ENCODE assay signal across 1 fruit fly cellular context in the genomic region with DNA sequence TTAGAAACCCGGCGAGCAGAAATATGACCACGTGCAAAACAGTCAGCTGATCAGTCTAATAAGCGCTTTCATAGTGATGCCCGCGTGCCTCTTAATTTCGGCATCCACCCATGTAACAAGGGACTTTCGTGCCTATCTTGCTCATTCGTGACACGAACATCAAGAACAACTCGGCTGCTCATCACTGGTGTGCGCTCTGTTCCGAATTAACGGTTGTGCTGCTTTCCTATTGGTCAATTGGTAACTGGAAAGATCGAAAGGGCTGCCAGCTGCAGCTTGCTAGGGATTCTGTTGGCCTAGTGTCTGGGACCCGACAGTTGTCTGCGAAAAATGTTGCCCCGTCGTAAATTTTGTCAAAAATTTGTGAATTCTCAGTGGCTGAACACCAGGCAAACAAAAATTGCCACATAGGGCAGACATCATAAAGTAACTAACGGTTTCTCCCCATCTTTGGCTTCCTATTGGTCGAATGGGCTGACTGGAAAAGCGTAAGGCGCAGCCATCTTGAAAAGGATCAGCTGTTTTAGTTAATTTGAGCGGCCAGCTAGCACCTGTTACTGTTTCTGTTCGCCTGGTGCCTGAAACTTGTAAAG.
A peak's percentile ranks its signal among the peaks of the same experiment; 100 is the strongest.
TF ChIP-seq lines count a peak whose summit lies in the region.

No protein-coding gene starts in this region.

TF ChIP-seq in whole organism, embryonic, 481 proteins besides CTCF, POLR2A, EP300 and RAD21 (continued from another document and continues in another):
- no peak for TF ChIP-seq CG1602 (GFP tag; optimal IDR thresholded peaks at IDR 0.05; lab: Kevin White, UChicago)
- no peak for TF ChIP-seq CG13424 (tag; optimal IDR thresholded peaks at IDR 0.05; lab: Kevin White, UChicago)
- TF ChIP-seq Bgb (GFP tag; IDR thresholded peaks at IDR 0.05; lab: Robert Waterston, UW; ENCODE audit: partially characterized antibody): peak; percentile 95
- no peak for TF ChIP-seq CrebB (tag; optimal IDR thresholded peaks at IDR 0.05; lab: Kevin White, UChicago)
- no peak for TF ChIP-seq dati (GFP tag; IDR thresholded peaks at IDR 0.05; lab: Robert Waterston, UW)
- TF ChIP-seq CG15479 (GFP tag; optimal IDR thresholded peaks at IDR 0.05; lab: Kevin White, UChicago): peak; percentile 42
- no peak for TF ChIP-seq ssp (GFP tag; IDR thresholded peaks at IDR 0.05; lab: Robert Waterston, UW)
- peak; percentile 52; the same call in 1 of the 2 replicates for TF ChIP-seq Xrp1 (GFP tag; IDR thresholded peaks at IDR 0.05; lab: Robert Waterston, UW)
- no peak for TF ChIP-seq Atf3 (GFP tag; optimal IDR thresholded peaks at IDR 0.05; lab: Kevin White, UChicago)
- no peak for TF ChIP-seq CG30403 (GFP tag; optimal IDR thresholded peaks at IDR 0.05; lab: Kevin White, UChicago)
- peak; percentile 10 to 82 for TF ChIP-seq crp (GFP tag; optimal IDR thresholded peaks at IDR 0.05; lab: Kevin White, UChicago)
- no peak for TF ChIP-seq D19B (GFP tag; optimal IDR thresholded peaks at IDR 0.05; lab: Kevin White, UChicago)
- no peak for TF ChIP-seq CG10366 (GFP tag; IDR thresholded peaks at IDR 0.05; lab: Robert Waterston, UW)
- no peak for TF ChIP-seq CG2678 (tag; optimal IDR thresholded peaks at IDR 0.05; lab: Kevin White, UChicago)
- TF ChIP-seq pan (optimal IDR thresholded peaks at IDR 0.05; lab: Kevin White, UChicago): no peak
- no peak for TF ChIP-seq pan (GFP tag; optimal IDR thresholded peaks at IDR 0.05 in 1 of 2, IDR thresholded peaks at IDR 0.05 in 1 of 2)
- TF ChIP-seq E2f1 (GFP tag; IDR thresholded peaks at IDR 0.05; lab: Robert Waterston, UW): no peak
- TF ChIP-seq nau (GFP tag; optimal IDR thresholded peaks at IDR 0.05; lab: Kevin White, UChicago): no peak
- TF ChIP-seq ftz-f1 (GFP tag; optimal IDR thresholded peaks at IDR 0.05; lab: Kevin White, UChicago): peak; percentile 15
- TF ChIP-seq H15 (GFP tag; IDR thresholded peaks at IDR 0.05; lab: Robert Waterston, UW): no peak
- TF ChIP-seq bowl (GFP tag; IDR thresholded peaks at IDR 0.05; lab: Robert Waterston, UW): no peak
- 0 out of 2 replicates have a peak, but pooled peaks have one; percentile 15 for TF ChIP-seq ranshi (GFP tag; IDR thresholded peaks at IDR 0.05; lab: Robert Waterston, UW)
- TF ChIP-seq ERR (GFP tag; optimal IDR thresholded peaks at IDR 0.05; lab: Kevin White, UChicago): no peak
- no peak for TF ChIP-seq CG6254 (GFP tag; optimal IDR thresholded peaks at IDR 0.05; lab: Kevin White, UChicago)
- no peak for TF ChIP-seq CG4854 (GFP tag; optimal IDR thresholded peaks at IDR 0.05; lab: Kevin White, UChicago)
- peak; percentile 75 for TF ChIP-seq sd (tag; optimal IDR thresholded peaks at IDR 0.05; lab: Kevin White, UChicago)
- no peak for TF ChIP-seq CG16779 (GFP tag; IDR thresholded peaks at IDR 0.05; lab: Robert Waterston, UW)
- no peak for TF ChIP-seq Blimp-1 (GFP tag; optimal IDR thresholded peaks at IDR 0.05; lab: Kevin White, UChicago)
- TF ChIP-seq eyg (GFP tag; optimal IDR thresholded peaks at IDR 0.05; lab: Kevin White, UChicago): no peak
- peak; percentile 71 for TF ChIP-seq Rfx (GFP tag; IDR thresholded peaks at IDR 0.05; lab: Robert Waterston, UW)
- no peak for TF ChIP-seq CG8359 (GFP tag; optimal IDR thresholded peaks at IDR 0.05; lab: Kevin White, UChicago; ENCODE audit: borderline replicate concordance)
- no peak for TF ChIP-seq br (optimal IDR thresholded peaks at IDR 0.05; lab: Kevin White, UChicago)
- TF ChIP-seq fd3F (GFP tag; optimal IDR thresholded peaks at IDR 0.05; lab: Kevin White, UChicago): no peak
- TF ChIP-seq mam (GFP tag; optimal IDR thresholded peaks at IDR 0.05; lab: Kevin White, UChicago): no peak
- peak; percentile 87 for TF ChIP-seq BEAF-32 (GFP tag; optimal IDR thresholded peaks at IDR 0.05; lab: Kevin White, UChicago)
- no peak for TF ChIP-seq az2 (GFP tag; optimal IDR thresholded peaks at IDR 0.05; lab: Kevin White, UChicago)
- TF ChIP-seq gcm2 (GFP tag; optimal IDR thresholded peaks at IDR 0.05; lab: Kevin White, UChicago): no peak
- TF ChIP-seq Oli (tag; optimal IDR thresholded peaks at IDR 0.05; lab: Kevin White, UChicago): no peak
- no peak for TF ChIP-seq cato (GFP tag; optimal IDR thresholded peaks at IDR 0.05; lab: Kevin White, UChicago; ENCODE audit: borderline replicate concordance)
- TF ChIP-seq cad (GFP tag; optimal IDR thresholded peaks at IDR 0.05; lab: Kevin White, UChicago): no peak
- no peak for TF ChIP-seq sima (GFP tag; optimal IDR thresholded peaks at IDR 0.05; lab: Kevin White, UChicago)
- peak in 1 of 2 experiments; percentile 1 for TF ChIP-seq bsh (GFP tag; optimal IDR thresholded peaks at IDR 0.05; lab: Kevin White, UChicago)
- TF ChIP-seq D19A (tag; optimal IDR thresholded peaks at IDR 0.05; lab: Kevin White, UChicago): no peak
- TF ChIP-seq Vsx1 (GFP tag; optimal IDR thresholded peaks at IDR 0.05; lab: Kevin White, UChicago): no peak
- no peak for TF ChIP-seq Ptx1 (GFP tag; IDR thresholded peaks at IDR 0.05; lab: Robert Waterston, UW)
- TF ChIP-seq nmo (GFP tag; optimal IDR thresholded peaks at IDR 0.05; lab: Kevin White, UChicago): peak; percentile 11
- no peak for TF ChIP-seq tx (GFP tag; optimal IDR thresholded peaks at IDR 0.05; lab: Kevin White, UChicago)
- TF ChIP-seq prd (optimal IDR thresholded peaks at IDR 0.05; lab: Kevin White, UChicago): no peak
- no peak for TF ChIP-seq prd (GFP tag; IDR thresholded peaks at IDR 0.05; lab: Robert Waterston, UW)
- TF ChIP-seq Myb (GFP tag; optimal IDR thresholded peaks at IDR 0.05; lab: Kevin White, UChicago): peak; percentile 22
- TF ChIP-seq Drgx (GFP tag; IDR thresholded peaks at IDR 0.05; lab: Robert Waterston, UW): peak; percentile 37
- TF ChIP-seq Abd-B (GFP tag; optimal IDR thresholded peaks at IDR 0.05; lab: Kevin White, UChicago): peak; percentile 10
- no peak for TF ChIP-seq Antp (GFP tag; optimal IDR thresholded peaks at IDR 0.05; lab: Kevin White, UChicago)
- TF ChIP-seq HLH4C (GFP tag; IDR thresholded peaks at IDR 0.05; lab: Robert Waterston, UW; ENCODE audit: partially characterized antibody): peak; percentile 89
- no peak for TF ChIP-seq scrt (GFP tag; optimal IDR thresholded peaks at IDR 0.05; lab: Kevin White, UChicago)
- no peak for TF ChIP-seq Hmx (GFP tag; optimal IDR thresholded peaks at IDR 0.05; lab: Kevin White, UChicago)
- peak; percentile 20 for TF ChIP-seq CG2712 (tag; optimal IDR thresholded peaks at IDR 0.05; lab: Kevin White, UChicago)
- no peak for TF ChIP-seq Dad (GFP tag; optimal IDR thresholded peaks at IDR 0.05; lab: Kevin White, UChicago)
- TF ChIP-seq chn (GFP tag; optimal IDR thresholded peaks at IDR 0.05; lab: Kevin White, UChicago): no peak
- TF ChIP-seq C15 (GFP tag; IDR thresholded peaks at IDR 0.05; lab: Robert Waterston, UW): no peak
- no peak for TF ChIP-seq H2.0 (GFP tag; IDR thresholded peaks at IDR 0.05; lab: Robert Waterston, UW)
- TF ChIP-seq CG2889 (GFP tag; IDR thresholded peaks at IDR 0.05; lab: Robert Waterston, UW): no peak
- TF ChIP-seq MBD-R2 (GFP tag; IDR thresholded peaks at IDR 0.05; lab: Robert Waterston, UW): no peak; the same call in 1 of the 2 replicates
- peak; percentile 10 for TF ChIP-seq CG8924 (tag; optimal IDR thresholded peaks at IDR 0.05; lab: Kevin White, UChicago)
- TF ChIP-seq Optix (GFP tag; IDR thresholded peaks at IDR 0.05; lab: Robert Waterston, UW): no peak
- no peak for TF ChIP-seq croc (GFP tag; conservative IDR thresholded peaks at IDR 0.05; lab: Robert Waterston, UW)
- peak in 1 of 3 experiments; percentile 86 for TF ChIP-seq Stat92E (GFP tag; optimal IDR thresholded peaks at IDR 0.05; lab: Kevin White, UChicago)
- no peak for TF ChIP-seq klu (GFP tag; IDR thresholded peaks at IDR 0.05; lab: Robert Waterston, UW)
- peak; percentile 90 for TF ChIP-seq pros (GFP tag; optimal IDR thresholded peaks at IDR 0.05; lab: Kevin White, UChicago)
- TF ChIP-seq CG6791 (GFP tag; IDR thresholded peaks at IDR 0.05; lab: Robert Waterston, UW; ENCODE audit: partially characterized antibody): peak; percentile 98
- TF ChIP-seq CG6689 (GFP tag; IDR thresholded peaks at IDR 0.05; lab: Robert Waterston, UW): no peak
- TF ChIP-seq zen2 (GFP tag; IDR thresholded peaks at IDR 0.05; lab: Robert Waterston, UW; ENCODE audit: partially characterized antibody): peak; percentile 98
- TF ChIP-seq trem (tag; optimal IDR thresholded peaks at IDR 0.05; lab: Kevin White, UChicago): peak; percentile 23
- TF ChIP-seq lbe (GFP tag; optimal IDR thresholded peaks at IDR 0.05; lab: Kevin White, UChicago): peak; percentile 46
- no peak for TF ChIP-seq usp (GFP tag; optimal IDR thresholded peaks at IDR 0.05; lab: Kevin White, UChicago)
- no peak for TF ChIP-seq Spps (tag; optimal IDR thresholded peaks at IDR 0.05; lab: Kevin White, UChicago)
- peak; percentile 98 for TF ChIP-seq Kr (GFP tag; optimal IDR thresholded peaks at IDR 0.05; lab: Kevin White, UChicago)
- no peak for TF ChIP-seq peb (GFP tag; IDR thresholded peaks at IDR 0.05; lab: Robert Waterston, UW)
- no peak for TF ChIP-seq nerfin-1 (tag; optimal IDR thresholded peaks at IDR 0.05; lab: Kevin White, UChicago)
- TF ChIP-seq CG18476 (GFP tag; optimal IDR thresholded peaks at IDR 0.05; lab: Kevin White, UChicago): no peak
- no peak for TF ChIP-seq CG2202 (tag; optimal IDR thresholded peaks at IDR 0.05; lab: Kevin White, UChicago)
- TF ChIP-seq CG9437 (GFP tag; optimal IDR thresholded peaks at IDR 0.05; lab: Kevin White, UChicago): no peak
- TF ChIP-seq CG31365 (tag; optimal IDR thresholded peaks at IDR 0.05; lab: Kevin White, UChicago): no peak
- no peak for TF ChIP-seq Usf (GFP tag; optimal IDR thresholded peaks at IDR 0.05; lab: Kevin White, UChicago)
- no peak for TF ChIP-seq CG7357 (GFP tag; IDR thresholded peaks at IDR 0.05; lab: Robert Waterston, UW)
- TF ChIP-seq CG12155 (GFP tag; optimal IDR thresholded peaks at IDR 0.05; lab: Kevin White, UChicago): no peak
- no peak for TF ChIP-seq CG11093 (GFP tag; IDR thresholded peaks at IDR 0.05; lab: Robert Waterston, UW)
- TF ChIP-seq CG9876 (GFP tag; optimal IDR thresholded peaks at IDR 0.05; lab: Kevin White, UChicago): no peak
- TF ChIP-seq YL-1 (GFP tag; optimal IDR thresholded peaks at IDR 0.05; lab: Kevin White, UChicago): no peak
- TF ChIP-seq CG8478 (optimal IDR thresholded peaks at IDR 0.05; lab: Kevin White, UChicago): no peak
- TF ChIP-seq CG12659 (GFP tag; optimal IDR thresholded peaks at IDR 0.05; lab: Kevin White, UChicago): no peak
- TF ChIP-seq ems (GFP tag; optimal IDR thresholded peaks at IDR 0.05; lab: Kevin White, UChicago): no peak
- TF ChIP-seq CG3281 (GFP tag; optimal IDR thresholded peaks at IDR 0.05; lab: Kevin White, UChicago): peak; percentile 15
- TF ChIP-seq HmgZ (tag; optimal IDR thresholded peaks at IDR 0.05; lab: Kevin White, UChicago): peak; percentile 40
- peak; percentile 99 for TF ChIP-seq hbn (GFP tag; IDR thresholded peaks at IDR 0.05; lab: Robert Waterston, UW; ENCODE audit: partially characterized antibody)
- TF ChIP-seq Nf-YC (tag; optimal IDR thresholded peaks at IDR 0.05; lab: Kevin White, UChicago): peak; percentile 99
- no peak for TF ChIP-seq slou (GFP tag; optimal IDR thresholded peaks at IDR 0.05; lab: Kevin White, UChicago)
- no peak for TF ChIP-seq ac (GFP tag; optimal IDR thresholded peaks at IDR 0.05; lab: Kevin White, UChicago)
- TF ChIP-seq CG4424 (GFP tag; optimal IDR thresholded peaks at IDR 0.05; lab: Kevin White, UChicago): peak; percentile 3
- TF ChIP-seq onecut (GFP tag; IDR thresholded peaks at IDR 0.05; lab: Robert Waterston, UW): no peak
- no peak for TF ChIP-seq Gsc (GFP tag; IDR thresholded peaks at IDR 0.05; lab: Robert Waterston, UW)
- TF ChIP-seq NC2α (GFP tag; optimal IDR thresholded peaks at IDR 0.05; lab: Kevin White, UChicago): no peak
- TF ChIP-seq CG34224 (GFP tag; IDR thresholded peaks at IDR 0.05; lab: Robert Waterston, UW; ENCODE audit: partially characterized antibody): peak; percentile 98
- TF ChIP-seq Xbp1 (GFP tag; optimal IDR thresholded peaks at IDR 0.05; lab: Kevin White, UChicago): peak; percentile 34
- TF ChIP-seq CG9215 (GFP tag; IDR thresholded peaks at IDR 0.05; lab: Robert Waterston, UW): no peak
- TF ChIP-seq CHES-1-like (GFP tag; optimal IDR thresholded peaks at IDR 0.05; lab: Kevin White, UChicago): peak; percentile 34
- TF ChIP-seq eve (GFP tag; optimal IDR thresholded peaks at IDR 0.05; lab: Kevin White, UChicago): no peak
- no peak for TF ChIP-seq CG1233 (GFP tag; optimal IDR thresholded peaks at IDR 0.05; lab: Kevin White, UChicago)
- no peak for TF ChIP-seq PHDP (tag; optimal IDR thresholded peaks at IDR 0.05; lab: Kevin White, UChicago)
- TF ChIP-seq Deaf1 (tag; optimal IDR thresholded peaks at IDR 0.05; lab: Kevin White, UChicago): peak; percentile 73
- TF ChIP-seq Meics (GFP tag; optimal IDR thresholded peaks at IDR 0.05; lab: Kevin White, UChicago): peak; percentile 17
- peak; percentile 89 for TF ChIP-seq CG10462 (GFP tag; optimal IDR thresholded peaks at IDR 0.05; lab: Kevin White, UChicago)
- no peak for TF ChIP-seq odd (GFP tag; optimal IDR thresholded peaks at IDR 0.05; lab: Kevin White, UChicago)
- peak; percentile 46 for TF ChIP-seq vvl (GFP tag; IDR thresholded peaks at IDR 0.05; lab: Robert Waterston, UW)
- no peak for TF ChIP-seq jing (GFP tag; optimal IDR thresholded peaks at IDR 0.05; lab: Kevin White, UChicago)
- TF ChIP-seq disco-r (GFP tag; optimal IDR thresholded peaks at IDR 0.05; lab: Kevin White, UChicago): no peak
- TF ChIP-seq D (optimal IDR thresholded peaks at IDR 0.05; lab: Kevin White, UChicago): no peak
- no peak for TF ChIP-seq D (GFP tag; optimal IDR thresholded peaks at IDR 0.05; lab: Kevin White, UChicago)
- TF ChIP-seq CG1024 (GFP tag; IDR thresholded peaks at IDR 0.05; lab: Robert Waterston, UW): no peak
- no peak for TF ChIP-seq CG5953 (GFP tag; IDR thresholded peaks at IDR 0.05; lab: Robert Waterston, UW)
- TF ChIP-seq salm (tag; optimal IDR thresholded peaks at IDR 0.05; lab: Kevin White, UChicago): no peak
- TF ChIP-seq p53 (GFP tag; optimal IDR thresholded peaks at IDR 0.05; lab: Kevin White, UChicago): no peak
- no peak for TF ChIP-seq repo (GFP tag; optimal IDR thresholded peaks at IDR 0.05; lab: Kevin White, UChicago)
- no peak for TF ChIP-seq Lim3 (GFP tag; IDR thresholded peaks at IDR 0.05; lab: Robert Waterston, UW)
- TF ChIP-seq wek (GFP tag; optimal IDR thresholded peaks at IDR 0.05; lab: Kevin White, UChicago): no peak
- TF ChIP-seq chm (GFP tag; IDR thresholded peaks at IDR 0.05; lab: Robert Waterston, UW): peak; percentile 37; the same call in 1 of the 2 replicates
- no peak for TF ChIP-seq Taf1 (GFP tag; IDR thresholded peaks at IDR 0.05; lab: Robert Waterston, UW)
- no peak for TF ChIP-seq ara (GFP tag; IDR thresholded peaks at IDR 0.05; lab: Robert Waterston, UW)
- no peak for TF ChIP-seq Doc2 (GFP tag; IDR thresholded peaks at IDR 0.05; lab: Robert Waterston, UW)
- no peak for TF ChIP-seq tll (GFP tag; optimal IDR thresholded peaks at IDR 0.05; lab: Kevin White, UChicago)
